Fruit fly (Drosophila melanogaster): ENCODE results near the gene CG8066.

CG8066 gene

DNA sequence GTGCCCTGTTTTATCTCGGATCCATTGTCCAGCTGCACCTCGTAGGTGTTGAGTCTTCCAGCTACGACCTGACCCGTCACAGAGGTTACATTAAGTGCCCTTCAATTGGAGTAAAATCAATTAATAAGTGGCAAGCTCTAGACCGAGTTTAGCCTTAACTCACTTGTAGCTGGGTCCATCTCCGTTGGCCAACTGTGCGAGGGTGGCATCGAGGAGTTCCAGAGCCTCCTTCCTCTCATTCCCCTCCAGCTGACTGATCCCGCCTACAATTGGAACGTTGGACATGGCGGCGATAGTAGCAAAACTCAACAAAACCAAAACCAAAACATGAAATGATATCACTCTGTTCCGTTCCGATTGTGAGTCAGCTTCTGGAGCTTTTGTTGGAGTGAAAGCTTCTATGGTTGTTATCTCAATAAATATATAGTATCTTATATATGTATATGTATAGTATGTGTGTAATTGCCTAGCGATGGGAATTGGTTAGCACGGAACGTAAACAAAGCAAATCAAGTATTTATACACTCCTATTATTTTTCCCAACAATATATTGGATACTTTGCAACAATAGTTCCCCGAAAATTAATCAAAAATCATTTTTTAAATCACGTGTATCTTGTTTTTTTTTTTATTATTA lies at the start of gene CG8066:
TSS of gene CG8066 (minus strand) at position 347 of the 637 bp plus-strand sequence.
- TF ChIP-seq usp (GFP tag; optimal IDR thresholded peaks at IDR 0.05) (no peak), Dll (optimal IDR thresholded peaks at IDR 0.05) (no peak), CG8478 (optimal IDR thresholded peaks at IDR 0.05) (no peak), psq (optimal IDR thresholded peaks at IDR 0.05) (no peak), pan (optimal IDR thresholded peaks at IDR 0.05) (no peak), EcR (GFP tag; optimal IDR thresholded peaks at IDR 0.05) (no peak)

DNA sequence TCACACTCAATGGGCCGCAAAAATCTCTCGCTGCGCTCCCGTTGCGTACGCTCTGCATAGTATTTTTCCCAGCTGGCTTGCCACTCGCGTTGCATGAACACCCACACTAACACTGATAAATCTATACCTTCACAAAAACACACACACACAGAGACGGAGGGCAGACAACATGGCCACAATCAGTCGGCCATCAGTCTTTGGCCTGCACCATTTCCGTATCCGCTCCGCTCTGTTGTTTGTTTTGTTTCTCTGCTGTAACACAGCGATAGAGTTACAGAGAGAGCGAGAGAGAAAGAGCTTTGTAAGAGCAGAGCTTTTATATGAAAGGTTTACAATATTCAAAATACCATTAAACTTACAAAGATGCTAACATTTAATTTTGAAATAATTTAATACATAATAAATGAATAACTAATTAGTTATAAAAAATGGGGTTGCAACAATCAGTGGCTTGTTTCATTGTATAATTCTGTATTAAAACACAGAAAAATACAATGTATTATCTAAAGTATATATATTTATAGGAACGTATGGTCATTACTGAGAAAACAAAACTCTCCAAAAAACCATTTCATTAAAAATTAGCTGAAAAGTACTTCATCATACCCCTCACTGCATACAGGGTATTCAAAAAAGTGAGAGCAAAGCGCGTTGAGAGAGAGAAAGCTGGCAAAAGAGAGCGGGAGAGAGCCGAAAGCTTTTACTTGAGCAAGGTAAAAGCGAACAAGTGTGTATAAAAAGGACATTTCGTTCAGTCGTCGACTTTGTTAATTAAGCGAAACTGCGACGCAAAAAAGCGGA lies 40.4 kb upstream of the CG8066 start, which contains the start of gene CG14853:
TSS of gene CG14853 (plus strand) at position 751 of the 801 bp plus-strand sequence.
- TF ChIP-seq pan (optimal IDR thresholded peaks at IDR 0.05) (peak; percentile 58), psq (optimal IDR thresholded peaks at IDR 0.05) (no peak), usp (GFP tag; optimal IDR thresholded peaks at IDR 0.05) (no peak)

- TF ChIP-seq EcR (GFP tag; optimal IDR thresholded peaks at IDR 0.05) (no peak), usp (GFP tag; optimal IDR thresholded peaks at IDR 0.05) (no peak), CG8478 (optimal IDR thresholded peaks at IDR 0.05) (no peak), psq (optimal IDR thresholded peaks at IDR 0.05) (no peak), Dll (optimal IDR thresholded peaks at IDR 0.05) (no peak), pan (optimal IDR thresholded peaks at IDR 0.05) (no peak)
Measured at dm6 chr3R:14597935-14598424, 29.3 kb upstream of the CG8066 start.

dm6 chr3R:14590753-14591535 lies 22.3 kb upstream of the CG8066 start:
- TF ChIP-seq psq (optimal IDR thresholded peaks at IDR 0.05), result no peak
- TF ChIP-seq usp (GFP tag; optimal IDR thresholded peaks at IDR 0.05), result no peak

- TF ChIP-seq EcR (GFP tag; optimal IDR thresholded peaks at IDR 0.05) (no peak), CG8478 (optimal IDR thresholded peaks at IDR 0.05) (no peak), Dll (optimal IDR thresholded peaks at IDR 0.05) (no peak), usp (GFP tag; optimal IDR thresholded peaks at IDR 0.05) (no peak), psq (optimal IDR thresholded peaks at IDR 0.05) (no peak), pan (optimal IDR thresholded peaks at IDR 0.05) (no peak)
Measured at dm6 chr3R:14589483-14589882, 20.8 kb upstream of the CG8066 start.

dm6 chr3R:14586480-14587443 lies 18.1 kb upstream of the CG8066 start:
- TF ChIP-seq Dll (optimal IDR thresholded peaks at IDR 0.05), result no peak
- TF ChIP-seq psq (optimal IDR thresholded peaks at IDR 0.05), result no peak
- no peak for TF ChIP-seq pan (optimal IDR thresholded peaks at IDR 0.05)
- no peak for TF ChIP-seq usp (GFP tag; optimal IDR thresholded peaks at IDR 0.05)
- no peak for TF ChIP-seq EcR (GFP tag; optimal IDR thresholded peaks at IDR 0.05)
- no peak for TF ChIP-seq CG8478 (optimal IDR thresholded peaks at IDR 0.05)

DNA sequence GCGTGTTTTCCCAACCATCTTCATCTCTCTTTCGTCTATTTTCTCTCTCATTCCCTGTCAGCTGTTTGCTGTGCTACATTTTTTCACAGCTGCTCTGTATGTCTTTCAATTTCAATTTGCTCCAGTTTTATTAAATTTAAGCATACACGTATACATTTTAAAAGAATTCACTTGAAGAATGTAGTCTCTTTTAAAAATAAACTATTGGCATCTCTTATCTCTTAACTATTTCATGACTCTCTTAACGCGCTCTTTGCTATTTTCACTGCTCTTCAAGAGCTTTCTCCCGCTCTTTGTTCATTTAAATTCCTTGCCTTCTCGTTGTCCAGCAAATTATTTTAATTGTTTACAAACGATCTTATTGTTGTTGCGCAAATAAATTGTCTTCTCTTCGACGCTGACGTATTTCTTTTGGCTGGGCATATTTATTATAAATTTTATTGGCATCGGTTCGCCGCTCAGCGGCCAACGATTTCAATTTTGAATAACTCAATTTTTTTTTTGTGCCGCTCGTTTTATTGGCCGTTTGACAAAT lies 11.5 kb upstream of the CG8066 start:
- TF ChIP-seq pan (optimal IDR thresholded peaks at IDR 0.05) (no peak), psq (optimal IDR thresholded peaks at IDR 0.05) (no peak), Dll (optimal IDR thresholded peaks at IDR 0.05) (no peak), CG8478 (optimal IDR thresholded peaks at IDR 0.05) (no peak), usp (GFP tag; optimal IDR thresholded peaks at IDR 0.05) (no peak), EcR (GFP tag; optimal IDR thresholded peaks at IDR 0.05) (no peak)

dm6 chr3R:14577803-14578493 lies 9.3 kb upstream of the CG8066 start:
- no peak for TF ChIP-seq EcR (GFP tag; optimal IDR thresholded peaks at IDR 0.05)
- TF ChIP-seq CG8478 (optimal IDR thresholded peaks at IDR 0.05), result no peak
- TF ChIP-seq pan (optimal IDR thresholded peaks at IDR 0.05), result no peak
- TF ChIP-seq usp (GFP tag; optimal IDR thresholded peaks at IDR 0.05), result no peak
- TF ChIP-seq Dll (optimal IDR thresholded peaks at IDR 0.05), result no peak
- no peak for TF ChIP-seq psq (optimal IDR thresholded peaks at IDR 0.05)

DNA sequence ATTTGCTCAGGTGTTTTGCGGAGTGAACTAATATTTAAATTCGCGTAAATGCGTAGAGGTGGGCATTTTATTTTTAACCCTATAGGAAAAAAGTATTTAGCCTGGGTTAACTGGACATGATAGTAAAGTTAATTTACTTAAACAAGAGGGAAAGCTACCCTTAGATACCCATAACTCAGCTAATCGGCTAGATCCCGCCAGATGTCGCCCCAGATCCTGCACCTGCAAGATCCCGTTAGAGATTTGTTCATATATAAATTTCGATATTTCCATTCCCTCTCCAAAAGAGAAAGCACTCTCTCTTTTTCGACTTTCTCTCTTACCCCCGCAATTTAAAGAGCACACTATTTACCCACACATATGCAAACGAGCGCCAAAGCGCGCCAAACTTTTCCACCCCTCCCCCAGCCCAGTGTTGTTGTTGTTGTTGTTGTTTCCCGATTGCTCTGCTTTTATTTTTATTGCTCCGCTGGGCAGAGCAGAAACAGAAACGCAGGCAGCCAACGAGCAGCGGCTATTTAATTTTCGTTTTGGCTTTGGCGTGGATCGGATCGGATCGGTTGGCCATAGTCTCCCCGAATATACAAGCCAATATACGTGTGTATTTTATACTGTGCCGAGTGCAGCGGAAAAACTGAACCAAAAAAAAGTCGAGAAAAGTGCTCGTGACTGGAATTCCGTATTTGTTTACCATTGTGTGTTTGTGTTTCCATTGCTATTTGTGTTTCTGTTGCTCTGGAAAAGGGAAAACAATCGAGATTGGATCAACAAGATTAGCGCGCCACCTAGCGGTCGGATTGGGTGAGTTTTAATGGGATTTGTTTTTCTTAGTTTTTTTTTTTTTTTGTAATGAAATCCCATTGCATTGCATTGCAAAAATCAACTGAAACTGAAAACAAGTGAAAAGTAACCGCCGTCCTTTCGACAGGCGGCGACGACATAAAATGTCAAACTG lies 8.3 kb upstream of the CG8066 start, which contains the start of gene stumps:
TSS of gene stumps (plus strand) at position 526 of the 955 bp plus-strand sequence.
- no peak for TF ChIP-seq Dll (optimal IDR thresholded peaks at IDR 0.05)

- TF ChIP-seq usp (GFP tag; optimal IDR thresholded peaks at IDR 0.05) (no peak), CG8478 (optimal IDR thresholded peaks at IDR 0.05) (no peak), psq (optimal IDR thresholded peaks at IDR 0.05) (no peak), EcR (GFP tag; optimal IDR thresholded peaks at IDR 0.05) (no peak), Dll (optimal IDR thresholded peaks at IDR 0.05) (no peak), pan (optimal IDR thresholded peaks at IDR 0.05) (no peak)
Measured at dm6 chr3R:14576511-14576691, 7.8 kb upstream of the CG8066 start, which contains the start of gene CG44094. TSS of gene CG44094 (minus strand) at chr3R:14576611.
